Worm (Caenorhabditis elegans) whole organism, mixed stage, embryonic: ENCODE data around the gene txt-5.

Experiments
- ces-1 ChIP-seq: fragments of 150-350 bp; optimal IDR thresholded peaks from 2 replicates; lab custom pipeline; 2014; ENCODE audit warnings: missing biosample characterization, missing genetic modification reagents, missing genetic modification characterization
- elt-3 ChIP-seq: fragments of 150-350 bp; optimal IDR thresholded peaks from 2 replicates; lab custom pipeline; 2014; ENCODE audit warnings: missing biosample characterization, missing genetic modification characterization
- mep-1 ChIP-seq: fragments of 150-350 bp; optimal IDR thresholded peaks from 2 replicates; lab custom pipeline; 2017; ENCODE audit warnings: missing biosample characterization, missing genetic modification reagents, missing genetic modification characterization, inconsistent platforms
- nhr-237 ChIP-seq: fragments of 150-350 bp; optimal IDR thresholded peaks from 2 replicates; lab custom pipeline; 2014; ENCODE audit warnings: missing biosample characterization, missing genetic modification characterization
- nhr-28 ChIP-seq: fragments of 150-350 bp; optimal IDR thresholded peaks from 2 replicates; lab custom pipeline; 2014; ENCODE audit warnings: missing biosample characterization, missing genetic modification characterization
- nhr-76 ChIP-seq: sonication (generic microtip); optimal IDR thresholded peaks from 2 replicates; lab custom pipeline; 2017; ENCODE audit warnings: missing biosample characterization, missing genetic modification characterization
- pha-4 ChIP-seq: fragments of 150-350 bp; optimal IDR thresholded peaks from 2 replicates; lab custom pipeline; 2018; ENCODE audit warnings: missing biosample characterization, missing genetic modification reagents, missing genetic modification characterization
- sem-2 ChIP-seq: fragments of 200-800 bp; sonication (Bioruptor generic); optimal IDR thresholded peaks from 2 replicates; lab custom pipeline; 2018; ENCODE audit warnings: mild to moderate bottlenecking, missing genetic modification characterization, missing compliant biosample characterization
- snpc-4 ChIP-seq: fragments of 150-350 bp; optimal IDR thresholded peaks from 2 replicates; lab custom pipeline; 2014; ENCODE audit warnings: missing biosample characterization, missing genetic modification characterization
- tbx-8 ChIP-seq: fragments of 200-800 bp; sonication (Bioruptor generic); optimal IDR thresholded peaks from 2 replicates; lab custom pipeline; 2018; ENCODE audit warnings: mild to moderate bottlenecking, missing genetic modification characterization, moderate library complexity, missing compliant biosample characterization
- unc-62 ChIP-seq: fragments of 150-350 bp; optimal IDR thresholded peaks from 2 replicates; lab custom pipeline; 2014; ENCODE audit warnings: missing biosample characterization, missing genetic modification reagents, missing genetic modification characterization
- ztf-11 ChIP-seq: fragments of 150-350 bp; optimal IDR thresholded peaks from 2 replicates; lab custom pipeline; 2014; ENCODE audit warnings: missing biosample characterization, missing genetic modification characterization

DNA sequence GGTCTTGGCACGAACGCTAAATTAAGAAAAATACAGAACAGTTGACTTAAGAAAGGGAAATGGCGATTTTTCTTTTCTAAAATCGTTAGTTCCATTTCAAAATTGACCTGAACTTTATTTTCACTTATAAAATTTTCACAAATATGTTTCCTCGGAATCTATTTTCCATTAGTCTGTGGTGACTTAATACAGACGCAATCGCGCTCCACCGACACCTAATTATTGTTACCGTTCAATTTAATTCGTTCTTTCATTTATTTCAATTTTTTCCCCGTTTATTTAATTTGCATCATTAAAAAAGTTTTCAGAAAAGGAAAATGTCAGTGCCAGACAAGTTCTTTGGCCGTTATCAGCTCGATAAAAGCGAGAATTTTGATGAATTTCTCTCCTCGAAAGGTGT, 16.7 kb downstream of the txt-5 start, which contains the start of gene lbp-4:
- TF ChIP-seq pha-4 (tag; lab: Kevin White, UChicago) (no peak), unc-62 (no peak), nhr-28 (tag; lab: Kevin White, UChicago) (no peak), mep-1 (peak; percentile 32), ces-1 (GFP tag; lab: Kevin White, UChicago) (peak; percentile 80), tbx-8 (GFP tag; lab: Kevin White, UChicago) (no peak), elt-3 (tag; lab: Kevin White, UChicago) (no peak), ztf-11 (tag; lab: Kevin White, UChicago) (no peak), snpc-4 (no peak), sem-2 (GFP tag; lab: Kevin White, UChicago) (no peak), nhr-76 (tag; lab: Kevin White, UChicago) (no peak), nhr-237 (tag; lab: Kevin White, UChicago) (peak; percentile 43)
